Worm (Caenorhabditis elegans) whole organism, L1 larva: Measurements from ENCODE around the gene T27F7.12.

Experiments
- Y116A8C.19 ChIP-seq: sonication (generic microtip); optimal IDR thresholded peaks from 2 replicates; lab custom pipeline; 2016; ENCODE audit warnings: missing compliant biosample characterization, missing genetic modification characterization, borderline replicate concordance
- alr-1 ChIP-seq: fragments of 200-800 bp; sonication (Bioruptor generic); optimal IDR thresholded peaks from 2 replicates; lab custom pipeline; 2018; ENCODE audit warnings: borderline replicate concordance, mild to moderate bottlenecking, missing genetic modification characterization, missing compliant biosample characterization
- blmp-1 ChIP-seq: fragments of 150-350 bp; optimal IDR thresholded peaks from 2 replicates; lab custom pipeline; 2014; ENCODE audit warnings: missing biosample characterization, missing genetic modification characterization
- ceh-82 ChIP-seq, 3 experiments: fragments of 150-350 bp in 1 of 3; sonication (generic microtip) in 2 of 3; optimal IDR thresholded peaks; 2 replicates each; lab custom pipeline; 2014 to 2017; ENCODE audit warnings: missing biosample characterization in 3 of 3, missing genetic modification characterization in 3 of 3
- ceh-88 ChIP-seq: fragments of 200-800 bp; sonication (Bioruptor generic); IDR thresholded peaks from 2 replicates; pipeline ENCODE4 v1.3.6; 2022; ENCODE audit warnings: missing genetic modification characterization, missing compliant biosample characterization
- ces-1 ChIP-seq: fragments of 150-350 bp; optimal IDR thresholded peaks from 2 replicates; lab custom pipeline; 2014; ENCODE audit warnings: missing biosample characterization, missing genetic modification reagents, missing genetic modification characterization
- efl-1 ChIP-seq, 4 experiments: fragments of 150-350 bp; optimal IDR thresholded peaks in 3 of 4; peaks in 1 of 4; 1 replicate in 1 of 4; 2 replicates in 3 of 4; lab custom pipeline; 2014; ENCODE audit warnings: missing biosample characterization in 2 of 4, missing genetic modification characterization in 2 of 4, missing genetic modification reagents in 2 of 4
- egl-27 ChIP-seq, 2 experiments: fragments of 150-350 bp in 1 of 2; sonication (generic microtip); optimal IDR thresholded peaks; 3 replicates each; lab custom pipeline; 2017 to 2018; ENCODE audit warnings: missing biosample characterization in 2 of 2, missing genetic modification characterization in 2 of 2, missing genetic modification reagents in 2 of 2
- elt-3 ChIP-seq, 6 experiments: fragments of 150-350 bp in 1 of 6; sonication (generic microtip); optimal IDR thresholded peaks; 2 replicates each; lab custom pipeline; 2017 to 2018; ENCODE audit warnings: missing biosample characterization in 6 of 6, missing genetic modification characterization in 6 of 6, inconsistent platforms in 1 of 6
- fkh-10 ChIP-seq: sonication (generic microtip); optimal IDR thresholded peaks from 2 replicates; lab custom pipeline; 2017; ENCODE audit warnings: missing biosample characterization, missing genetic modification reagents, missing genetic modification characterization
- fkh-8 ChIP-seq: sonication (generic microtip); optimal IDR thresholded peaks from 2 replicates; lab custom pipeline; 2016; ENCODE audit warnings: mild to moderate bottlenecking, missing genetic modification characterization, missing compliant biosample characterization
- fos-1 ChIP-seq: fragments of 150-350 bp; optimal IDR thresholded peaks from 2 replicates; lab custom pipeline; 2014; ENCODE audit warnings: missing biosample characterization, missing genetic modification characterization
- hlh-17 ChIP-seq: fragments of 200-800 bp; sonication (Bioruptor generic); optimal IDR thresholded peaks from 2 replicates; lab custom pipeline; 2018; ENCODE audit warnings: missing genetic modification characterization, mild to moderate bottlenecking, missing compliant biosample characterization, moderate library complexity, borderline replicate concordance
- hlh-4 ChIP-seq: sonication (generic microtip); optimal IDR thresholded peaks from 2 replicates; lab custom pipeline; 2016; ENCODE audit warnings: mild to moderate bottlenecking, missing genetic modification characterization, missing compliant biosample characterization
- hpl-2 ChIP-seq: fragments of 150-350 bp; optimal IDR thresholded peaks from 2 replicates; lab custom pipeline; 2014; ENCODE audit warnings: missing biosample characterization, missing genetic modification reagents, missing genetic modification characterization
- irx-1 ChIP-seq: sonication (generic microtip); optimal IDR thresholded peaks from 2 replicates; lab custom pipeline; 2016; ENCODE audit warnings: missing genetic modification characterization, missing compliant biosample characterization
- lin-14 ChIP-seq: fragments of 200-800 bp; sonication (Bioruptor generic); optimal IDR thresholded peaks from 2 replicates; lab custom pipeline; 2018; ENCODE audit warnings: mild to moderate bottlenecking, missing genetic modification characterization, moderate library complexity, missing compliant biosample characterization
- lin-35 ChIP-seq, 2 experiments: fragments of 150-350 bp; optimal IDR thresholded peaks; 2 replicates each; lab custom pipeline; 2014; ENCODE audit warnings: missing biosample characterization in 2 of 2, missing genetic modification characterization in 2 of 2, missing genetic modification reagents in 2 of 2
- lin-39 ChIP-seq: fragments of 150-350 bp; optimal IDR thresholded peaks from 2 replicates; lab custom pipeline; 2014; ENCODE audit warnings: missing biosample characterization, missing genetic modification reagents, missing genetic modification characterization
- lir-3 ChIP-seq: sonication (generic microtip); optimal IDR thresholded peaks from 2 replicates; lab custom pipeline; 2016; ENCODE audit warnings: mild to moderate bottlenecking, missing genetic modification characterization, moderate library complexity, missing compliant biosample characterization; ENCODE audit not compliant: poor library complexity
- mab-9 ChIP-seq: fragments of 200-800 bp; sonication (Bioruptor generic); IDR thresholded peaks from 2 replicates; pipeline ENCODE4 v1.3.6; 2022; ENCODE audit warnings: missing genetic modification reagents, missing genetic modification characterization, missing compliant biosample characterization
- mdl-1 ChIP-seq, 2 experiments: fragments of 150-350 bp; optimal IDR thresholded peaks; 2 replicates each; lab custom pipeline; 2014 to 2017; ENCODE audit warnings: missing biosample characterization in 2 of 2, missing genetic modification characterization in 2 of 2, inconsistent platforms in 1 of 2
- nhr-20 ChIP-seq: sonication (generic microtip); optimal IDR thresholded peaks from 2 replicates; lab custom pipeline; 2016; ENCODE audit warnings: mild to moderate bottlenecking, missing genetic modification characterization, missing compliant biosample characterization
- nhr-77 ChIP-seq: fragments of 150-350 bp; optimal IDR thresholded peaks from 2 replicates; lab custom pipeline; 2014; ENCODE audit warnings: missing biosample characterization, missing genetic modification characterization
- nhr-85 ChIP-seq: sonication (generic microtip); peaks from one replicate; lab custom pipeline; 2016; ENCODE audit warnings: missing genetic modification characterization, inconsistent platforms, missing compliant biosample characterization
- nhr-90 ChIP-seq: sonication (generic microtip); optimal IDR thresholded peaks from 2 replicates; lab custom pipeline; 2016; ENCODE audit warnings: mild to moderate bottlenecking, missing genetic modification characterization, missing compliant biosample characterization; ENCODE audit not compliant: poor library complexity
- pax-3 ChIP-seq: fragments of 200-800 bp; sonication (Bioruptor generic); optimal IDR thresholded peaks from 2 replicates; lab custom pipeline; 2018; ENCODE audit warnings: mild to moderate bottlenecking, missing genetic modification characterization, moderate library complexity, missing compliant biosample characterization
- pqm-1 ChIP-seq: sonication (generic microtip); optimal IDR thresholded peaks from 3 replicates; lab custom pipeline; 2017; ENCODE audit warnings: missing biosample characterization, missing genetic modification characterization
- snpc-4 ChIP-seq: fragments of 150-350 bp; optimal IDR thresholded peaks from 2 replicates; lab custom pipeline; 2014; ENCODE audit warnings: missing biosample characterization, missing genetic modification characterization
- snu-23 ChIP-seq: sonication (generic microtip); optimal IDR thresholded peaks from 2 replicates; lab custom pipeline; 2016; ENCODE audit warnings: missing genetic modification characterization, missing compliant biosample characterization
- sptf-1 ChIP-seq: fragments of 150-350 bp; optimal IDR thresholded peaks from 2 replicates; lab custom pipeline; 2014; ENCODE audit warnings: missing biosample characterization, missing genetic modification characterization
- tbx-2 ChIP-seq: sonication (generic microtip); optimal IDR thresholded peaks from 2 replicates; lab custom pipeline; 2016; ENCODE audit warnings: missing genetic modification characterization, missing compliant biosample characterization
- unc-30 ChIP-seq: sonication (generic microtip); optimal IDR thresholded peaks from 2 replicates; lab custom pipeline; 2017; ENCODE audit warnings: missing biosample characterization, missing genetic modification characterization
- unc-86 ChIP-seq: sonication (generic microtip); optimal IDR thresholded peaks from 2 replicates; lab custom pipeline; 2016; ENCODE audit warnings: missing genetic modification characterization, missing compliant biosample characterization
- unc-98 ChIP-seq: fragments of 200-800 bp; sonication (Bioruptor generic); IDR thresholded peaks from 2 replicates; pipeline ENCODE4 v1.3.6; 2022; ENCODE audit warnings: missing genetic modification characterization, missing compliant biosample characterization
- vab-15 ChIP-seq: sonication (generic microtip); optimal IDR thresholded peaks from 2 replicates; lab custom pipeline; 2017; ENCODE audit warnings: missing genotype, mild to moderate bottlenecking, missing genetic modification characterization, missing compliant biosample characterization
- xbp-1 ChIP-seq: sonication (generic microtip); optimal IDR thresholded peaks from 2 replicates; lab custom pipeline; 2016; ENCODE audit warnings: missing genetic modification characterization, missing compliant biosample characterization

T27F7.12 gene

ce11 chrII:5003660-5004059 lies 13.8 kb downstream of the T27F7.12 start, which contains the start of gene F59A6.10:
F59A6.10 (plus strand) TSS chrII:5003960.
- TF ChIP-seq snpc-4 (tag; lab: Kevin White, UChicago) (no peak), mdl-1 (tag; optimal IDR thresholded peaks at IDR 0.05; lab: Kevin White, UChicago) (no peak), lin-39 (tag; lab: Kevin White, UChicago) (no peak), lir-3 (tag; lab: Kevin White, UChicago) (no peak), unc-98 (no peak), alr-1 (no peak), sptf-1 (tag; lab: Kevin White, UChicago) (no peak), irx-1 (tag; lab: Kevin White, UChicago) (no peak), vab-15 (no peak), Y116A8C.19 (tag; lab: Kevin White, UChicago) (no peak), xbp-1 (tag; lab: Kevin White, UChicago) (no peak), mab-9 (GFP tag; lab: Robert Waterston, UW) (no peak), efl-1 (optimal IDR thresholded peaks at IDR 0.05; lab: Kevin White, UChicago) (no peak), efl-1 (GFP tag; optimal IDR thresholded peaks at IDR 0.05 in 1 of 2; lab: Kevin White, UChicago) (no peak), egl-27 (tag; optimal IDR thresholded peaks at IDR 0.05; lab: Kevin White, UChicago) (no peak), nhr-77 (tag; lab: Kevin White, UChicago) (no peak)
- TF ChIP-seq, all 84 proteins: peak for 0

ce11 chrII:5004781-5005180 lies 14.9 kb downstream of the T27F7.12 start, which contains the start of gene F59A6.4:
F59A6.4 (plus strand) TSS chrII:5005081.
- no peak for TF ChIP-seq fkh-10 (GFP tag; lab: Kevin White, UChicago)
- no peak for TF ChIP-seq fkh-8 (tag; lab: Kevin White, UChicago)
- no peak for TF ChIP-seq nhr-85
- TF ChIP-seq pqm-1 (tag; lab: Kevin White, UChicago): no peak
- TF ChIP-seq nhr-20: no peak
- no peak for TF ChIP-seq tbx-2 (tag; lab: Kevin White, UChicago)
- TF ChIP-seq hpl-2 (GFP tag; lab: Kevin White, UChicago): no peak
- TF ChIP-seq unc-30 (tag; lab: Kevin White, UChicago): no peak
- no peak for TF ChIP-seq lin-14 (GFP tag; lab: Kevin White, UChicago)
- TF ChIP-seq blmp-1 (tag; lab: Kevin White, UChicago): no peak
- no peak for TF ChIP-seq nhr-90 (tag; lab: Kevin White, UChicago)
- no peak for TF ChIP-seq nhr-77 (tag; lab: Kevin White, UChicago)
- TF ChIP-seq pax-3 (tag; lab: Kevin White, UChicago): no peak

- TF ChIP-seq hlh-4 (tag; lab: Kevin White, UChicago) (no peak), ceh-82 (tag; optimal IDR thresholded peaks at IDR 0.05; lab: Kevin White, UChicago) (no peak), lin-35 (GFP tag; optimal IDR thresholded peaks at IDR 0.05; lab: Kevin White, UChicago) (no peak), egl-27 (tag; optimal IDR thresholded peaks at IDR 0.05; lab: Kevin White, UChicago) (no peak), snu-23 (GFP tag; lab: Kevin White, UChicago) (no peak), ces-1 (GFP tag; lab: Kevin White, UChicago) (no peak), ceh-88 (GFP tag; lab: Robert Waterston, UW) (no peak), hlh-17 (GFP tag; lab: Kevin White, UChicago) (no peak), elt-3 (tag; optimal IDR thresholded peaks at IDR 0.05; lab: Kevin White, UChicago) (no peak), nhr-90 (tag; lab: Kevin White, UChicago) (no peak)
Measured at ce11 chrII:5008033-5008432, 18.1 kb downstream of the T27F7.12 start, which contains the start of gene F59A6.3. F59A6.3 (plus strand) TSS chrII:5008333.

ce11 chrII:5011978-5012377 lies 22.1 kb downstream of the T27F7.12 start, which contains the start of gene F59A6.12:
F59A6.12 (minus strand) TSS chrII:5012078.
- no peak for TF ChIP-seq sptf-1 (tag; lab: Kevin White, UChicago)
- no peak for TF ChIP-seq fos-1 (tag; lab: Kevin White, UChicago)
- TF ChIP-seq unc-86: no peak
